Worm (Caenorhabditis elegans): ENCODE measurements around the gene K01A12.4.

DNA sequence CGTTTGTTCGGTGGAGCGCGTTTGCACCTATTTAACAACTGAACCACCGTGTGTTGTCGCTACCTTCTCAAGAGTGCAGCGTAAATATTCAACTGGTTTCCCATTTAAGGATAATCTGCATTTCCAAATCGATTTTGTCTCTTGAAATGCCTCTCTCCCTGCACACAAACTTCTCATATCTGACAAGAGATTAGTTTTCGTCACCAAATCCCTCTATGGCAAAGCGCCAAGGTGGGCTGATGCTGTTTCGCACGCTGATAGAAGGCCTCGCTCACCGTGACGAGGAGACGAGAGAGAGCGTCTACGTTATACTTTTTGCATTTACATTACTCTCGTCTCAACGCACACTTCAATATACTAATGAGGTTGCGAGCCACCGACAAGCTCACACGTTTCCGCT lies 11.0 kb upstream of the K01A12.4 start:
- TF ChIP-seq pha-4 (tag; optimal IDR thresholded peaks at IDR 0.05) (no peak), ets-4 (tag; optimal IDR thresholded peaks at IDR 0.05) (no peak), dmd-4 (tag; optimal IDR thresholded peaks at IDR 0.05; ENCODE audit: borderline replicate concordance) (no peak), ama-1 (optimal IDR thresholded peaks at IDR 0.05) (no peak), nhr-11 (tag; optimal IDR thresholded peaks at IDR 0.05) (no peak), tbx-2 (tag; optimal IDR thresholded peaks at IDR 0.05) (no peak), lin-11 (tag; optimal IDR thresholded peaks at IDR 0.05) (no peak)
